Fruit fly (Drosophila melanogaster): Measurements from ENCODE around the gene CG13248.

Gene CG13248

dm6 chr3L:20401026-20401912, 9.1 kb downstream of the CG13248 start, which contains the start of gene trbl:
trbl (minus strand) TSS chr3L:20401609.
- TF ChIP-seq N (GFP tag; optimal IDR thresholded peaks at IDR 0.05) (no peak), psq (GFP tag; optimal IDR thresholded peaks at IDR 0.05) (peak; percentile 99), sv (GFP tag; optimal IDR thresholded peaks at IDR 0.05) (no peak), fru (GFP tag; optimal IDR thresholded peaks at IDR 0.05) (peak; percentile 42), pan (optimal IDR thresholded peaks at IDR 0.05) (no peak), foxo (GFP tag; optimal IDR thresholded peaks at IDR 0.05) (no peak), lola (GFP tag; optimal IDR thresholded peaks at IDR 0.05) (no peak), CG9705 (GFP tag; optimal IDR thresholded peaks at IDR 0.05) (no peak), Myc (optimal IDR thresholded peaks at IDR 0.05) (no peak), GATAd (GFP tag; optimal IDR thresholded peaks at IDR 0.05) (no peak), HLH106 (tag; optimal IDR thresholded peaks at IDR 0.05) (no peak), Hr83 (GFP tag; optimal IDR thresholded peaks at IDR 0.05; ENCODE audit: poor library complexity, severe bottlenecking) (peak; percentile 54), Jra (GFP tag; optimal IDR thresholded peaks at IDR 0.05) (no peak), Abd-B (GFP tag; optimal IDR thresholded peaks at IDR 0.05) (no peak), Sp1 (GFP tag; optimal IDR thresholded peaks at IDR 0.05) (peak; percentile 44), dl (GFP tag; optimal IDR thresholded peaks at IDR 0.05; ENCODE audit: insufficient read depth in 1 of 2, partially characterized antibody in 2 of 2) (peak; percentile 88 to 95), brk (GFP tag; optimal IDR thresholded peaks at IDR 0.05) (no peak), rgr (GFP tag; optimal IDR thresholded peaks at IDR 0.05) (peak; percentile 33), woc (GFP tag; optimal IDR thresholded peaks at IDR 0.05) (no peak), usp (GFP tag; optimal IDR thresholded peaks at IDR 0.05) (no peak), Dif (GFP tag; optimal IDR thresholded peaks at IDR 0.05; ENCODE audit: partially characterized antibody) (peak; percentile 97), h (GFP tag; optimal IDR thresholded peaks at IDR 0.05) (no peak), OdsH (GFP tag; optimal IDR thresholded peaks at IDR 0.05) (no peak), CrebA (GFP tag; optimal IDR thresholded peaks at IDR 0.05; ENCODE audit: borderline replicate concordance) (no peak), Hnf4 (GFP tag; optimal IDR thresholded peaks at IDR 0.05) (no peak), ey (GFP tag; optimal IDR thresholded peaks at IDR 0.05) (no peak), CG32264 (GFP tag; optimal IDR thresholded peaks at IDR 0.05) (no peak), Dfd (GFP tag; optimal IDR thresholded peaks at IDR 0.05) (no peak), sage (GFP tag; optimal IDR thresholded peaks at IDR 0.05) (no peak), tai (GFP tag; optimal IDR thresholded peaks at IDR 0.05) (no peak), br (GFP tag; optimal IDR thresholded peaks at IDR 0.05) (no peak), dsf (GFP tag; optimal IDR thresholded peaks at IDR 0.05; ENCODE audit: borderline replicate concordance) (no peak), Hr78 (GFP tag; optimal IDR thresholded peaks at IDR 0.05) (no peak), Vsx2 (GFP tag; optimal IDR thresholded peaks at IDR 0.05; ENCODE audit: partially characterized antibody) (peak; percentile 87), Rel (GFP tag; optimal IDR thresholded peaks at IDR 0.05) (no peak), Rel (tag; optimal IDR thresholded peaks at IDR 0.05) (peak; percentile 16), Mio (GFP tag; optimal IDR thresholded peaks at IDR 0.05) (no peak)

DNA sequence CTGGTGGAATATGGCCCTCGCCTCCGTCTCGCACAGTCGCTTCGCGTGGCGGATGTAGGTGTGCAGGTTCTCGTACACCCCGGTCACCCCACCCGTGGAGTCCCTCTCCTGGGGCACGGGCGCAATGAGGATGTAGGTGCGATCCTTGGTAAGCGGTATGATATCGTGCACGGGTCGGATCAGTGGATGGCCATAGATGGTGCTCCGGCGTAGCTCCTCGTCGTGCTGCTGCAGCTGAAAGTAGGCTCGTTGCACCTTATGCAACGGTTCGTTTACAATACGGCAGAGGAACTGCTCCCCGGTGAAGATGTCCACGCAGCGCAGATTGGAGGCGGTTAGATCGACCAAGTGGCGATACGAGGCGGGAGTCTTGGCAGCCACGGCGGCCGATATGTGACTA, 9.9 kb downstream of the CG13248 start:
- no peak for TF ChIP-seq Hr83 (GFP tag; optimal IDR thresholded peaks at IDR 0.05; ENCODE audit: poor library complexity, severe bottlenecking)
- TF ChIP-seq Sp1 (GFP tag; optimal IDR thresholded peaks at IDR 0.05), result no peak

dm6 chr3L:20399550-20400109, 10.7 kb downstream of the CG13248 start:
- no peak for TF ChIP-seq GATAd (GFP tag; optimal IDR thresholded peaks at IDR 0.05)
- no peak for TF ChIP-seq dl (GFP tag; optimal IDR thresholded peaks at IDR 0.05; ENCODE audit: insufficient read depth in 1 of 2, partially characterized antibody in 2 of 2)
- TF ChIP-seq Hnf4 (GFP tag; optimal IDR thresholded peaks at IDR 0.05), result peak; percentile 80
- peak; percentile 81 for TF ChIP-seq psq (GFP tag; optimal IDR thresholded peaks at IDR 0.05)
- TF ChIP-seq CG32264 (GFP tag; optimal IDR thresholded peaks at IDR 0.05), result peak; percentile 49
- no peak for TF ChIP-seq Abd-B (GFP tag; optimal IDR thresholded peaks at IDR 0.05)
- peak; percentile 83 for TF ChIP-seq brk (GFP tag; optimal IDR thresholded peaks at IDR 0.05)
- no peak for TF ChIP-seq usp (GFP tag; optimal IDR thresholded peaks at IDR 0.05)
- TF ChIP-seq jim (GFP tag; optimal IDR thresholded peaks at IDR 0.05), result peak; percentile 18
- TF ChIP-seq Dfd (GFP tag; optimal IDR thresholded peaks at IDR 0.05), result no peak
- peak; percentile 83 for TF ChIP-seq woc (GFP tag; optimal IDR thresholded peaks at IDR 0.05)
- TF ChIP-seq lola (GFP tag; optimal IDR thresholded peaks at IDR 0.05), result no peak
- peak; percentile 90 for TF ChIP-seq rgr (GFP tag; optimal IDR thresholded peaks at IDR 0.05)
- TF ChIP-seq OdsH (GFP tag; optimal IDR thresholded peaks at IDR 0.05), result peak; percentile 91
- TF ChIP-seq Myc (optimal IDR thresholded peaks at IDR 0.05), result no peak
- no peak for TF ChIP-seq CrebA (GFP tag; optimal IDR thresholded peaks at IDR 0.05; ENCODE audit: borderline replicate concordance)
- TF ChIP-seq Hr78 (GFP tag; optimal IDR thresholded peaks at IDR 0.05), result no peak
- TF ChIP-seq pan (optimal IDR thresholded peaks at IDR 0.05), result no peak
- no peak for TF ChIP-seq Vsx2 (GFP tag; optimal IDR thresholded peaks at IDR 0.05; ENCODE audit: partially characterized antibody)
- peak; percentile 1 for TF ChIP-seq Rel (GFP tag; optimal IDR thresholded peaks at IDR 0.05)
- TF ChIP-seq Rel (tag; optimal IDR thresholded peaks at IDR 0.05), result peak; percentile 71
- peak; percentile 79 for TF ChIP-seq tai (GFP tag; optimal IDR thresholded peaks at IDR 0.05)
- peak; percentile 87 for TF ChIP-seq sv (GFP tag; optimal IDR thresholded peaks at IDR 0.05)
- peak; percentile 71 for TF ChIP-seq Jra (GFP tag; optimal IDR thresholded peaks at IDR 0.05)
- TF ChIP-seq h (GFP tag; optimal IDR thresholded peaks at IDR 0.05), result peak; percentile 91
- TF ChIP-seq br (GFP tag; optimal IDR thresholded peaks at IDR 0.05), result peak; percentile 80
- no peak for TF ChIP-seq N (GFP tag; optimal IDR thresholded peaks at IDR 0.05)
- peak; percentile 70 for TF ChIP-seq Hr83 (GFP tag; optimal IDR thresholded peaks at IDR 0.05; ENCODE audit: poor library complexity, severe bottlenecking)
- TF ChIP-seq ey (GFP tag; optimal IDR thresholded peaks at IDR 0.05), result peak; percentile 89
- peak; percentile 83 for TF ChIP-seq sage (GFP tag; optimal IDR thresholded peaks at IDR 0.05)
- TF ChIP-seq CG9705 (GFP tag; optimal IDR thresholded peaks at IDR 0.05), result peak; percentile 85
- no peak for TF ChIP-seq Dif (GFP tag; optimal IDR thresholded peaks at IDR 0.05; ENCODE audit: partially characterized antibody)
- TF ChIP-seq Mio (GFP tag; optimal IDR thresholded peaks at IDR 0.05), result peak; percentile 82
- TF ChIP-seq HLH106 (tag; optimal IDR thresholded peaks at IDR 0.05), result peak; percentile 91
- TF ChIP-seq dsf (GFP tag; optimal IDR thresholded peaks at IDR 0.05; ENCODE audit: borderline replicate concordance), result no peak
